Worm (Caenorhabditis elegans) whole organism, L3 larva: Measurements from ENCODE around the gene Y34B4A.2.

Experiments
- ceh-9 ChIP-seq: sonication (generic microtip); optimal IDR thresholded peaks from 2 replicates; lab custom pipeline; 2018; ENCODE audit warnings: missing biosample characterization, missing genetic modification characterization
- elt-3 ChIP-seq, 3 experiments: fragments of 150-350 bp in 1 of 3; sonication (generic microtip) in 2 of 3; optimal IDR thresholded peaks; 2 replicates in 2 of 3; 4 replicates in 1 of 3; lab custom pipeline; 2014 to 2017; ENCODE audit warnings: missing biosample characterization in 3 of 3, missing genetic modification characterization in 3 of 3
- eor-1 ChIP-seq, 2 experiments: fragments of 150-350 bp; optimal IDR thresholded peaks; 2 replicates each; lab custom pipeline; 2014 to 2018; ENCODE audit warnings: missing biosample characterization in 2 of 2, missing genetic modification characterization in 2 of 2
- lin-15B ChIP-seq: fragments of 150-350 bp; optimal IDR thresholded peaks from 2 replicates; lab custom pipeline; 2014; ENCODE audit warnings: missing biosample characterization, missing genetic modification characterization
- mdl-1 ChIP-seq: fragments of 150-350 bp; optimal IDR thresholded peaks from 2 replicates; lab custom pipeline; 2014; ENCODE audit warnings: missing biosample characterization, missing genetic modification characterization
- nhr-43 ChIP-seq: sonication (generic microtip); optimal IDR thresholded peaks from 2 replicates; lab custom pipeline; 2016; ENCODE audit warnings: mild to moderate bottlenecking, missing genetic modification characterization, missing compliant biosample characterization; ENCODE audit not compliant: poor library complexity, severe bottlenecking
- skn-1 ChIP-seq: fragments of 150-350 bp; optimal IDR thresholded peaks from 2 replicates; lab custom pipeline; 2014; ENCODE audit warnings: missing biosample characterization, missing genetic modification characterization
- zag-1 ChIP-seq: fragments of 150-350 bp; optimal IDR thresholded peaks from 2 replicates; lab custom pipeline; 2014; ENCODE audit warnings: missing biosample characterization, missing genetic modification characterization

DNA sequence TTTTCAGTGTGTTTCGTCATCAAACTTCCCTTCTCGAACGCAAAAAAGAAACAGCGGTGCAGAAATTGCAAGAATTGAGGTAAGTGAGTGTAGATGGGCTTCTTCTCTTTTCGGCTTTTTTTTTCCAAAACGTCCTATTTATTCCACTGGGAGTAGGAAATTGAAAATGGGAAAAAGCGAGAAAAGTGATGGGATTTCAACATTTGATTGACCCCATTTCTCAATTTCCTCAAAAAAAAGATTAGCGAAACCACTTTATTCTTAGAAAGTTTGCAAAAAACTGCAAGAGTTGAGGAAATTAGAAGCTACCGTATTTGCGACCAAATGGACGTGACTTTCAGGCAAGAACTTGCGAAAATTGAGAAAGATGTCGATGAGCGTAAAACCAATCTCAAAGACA lies 24.2 kb downstream of the Y34B4A.2 start, which contains the start of gene ags-3:
- TF ChIP-seq mdl-1 (tag; lab: Kevin White, UChicago), result no peak
- no peak for TF ChIP-seq elt-3 (tag; optimal IDR thresholded peaks at IDR 0.05; lab: Kevin White, UChicago)
- no peak for TF ChIP-seq skn-1 (tag; lab: Kevin White, UChicago)
- TF ChIP-seq lin-15B (tag; lab: Kevin White, UChicago), result no peak
- TF ChIP-seq nhr-43, result no peak
- TF ChIP-seq ceh-9 (tag; lab: Kevin White, UChicago), result no peak
- no peak for TF ChIP-seq zag-1 (tag; lab: Kevin White, UChicago)
- no peak for TF ChIP-seq eor-1 (tag; optimal IDR thresholded peaks at IDR 0.05; lab: Kevin White, UChicago)
